Fruit fly (Drosophila melanogaster) Kc167 (cell line): ENCODE results near the gene RluA-2.

Experiments
- Myc ChIP-seq: fragments of >200 bp; optimal IDR thresholded peaks from 2 replicates; lab custom pipeline; 2017; ENCODE audit warnings: missing external identifiers
- psq ChIP-seq: fragments of >200 bp; optimal IDR thresholded peaks from 2 replicates; lab custom pipeline; 2017; ENCODE audit warnings: missing external identifiers

DNA sequence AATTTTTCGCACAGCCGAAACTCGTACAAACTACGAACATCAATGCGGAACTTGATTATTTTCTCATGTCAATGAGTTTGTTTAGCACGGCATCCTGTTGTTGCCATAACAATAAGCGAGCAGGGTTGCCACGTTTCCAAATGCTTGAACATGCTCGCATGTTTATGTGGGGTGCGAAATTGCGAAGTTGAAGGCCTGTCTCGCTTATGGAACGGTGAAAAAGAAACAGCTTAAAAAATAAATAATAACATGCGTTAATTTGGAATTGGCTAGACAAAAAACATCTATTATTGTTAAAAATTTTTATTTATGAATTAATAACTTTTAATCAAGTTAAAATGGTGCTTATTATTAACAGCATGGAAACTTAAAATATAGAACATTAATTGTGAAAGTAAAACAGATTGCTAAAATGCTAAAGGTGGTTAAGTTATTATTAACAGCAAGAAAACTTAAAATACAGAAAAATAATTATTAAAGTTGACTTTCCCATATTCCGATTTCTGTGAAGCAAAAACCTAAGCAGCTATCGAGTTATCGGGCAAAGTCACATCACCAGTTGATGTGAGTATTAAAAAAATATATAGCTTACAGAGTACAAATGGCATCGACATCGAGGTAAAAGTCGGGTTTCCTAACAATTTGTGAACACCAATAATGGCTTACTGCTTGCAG lies 45.9 kb upstream of the RluA-2 start, which contains the start of the genes Bug22 and TfIIB:
- TF ChIP-seq Myc (lab: Kevin White, UChicago): no peak
- TF ChIP-seq psq (lab: Kevin White, UChicago): no peak
